Worm (Caenorhabditis elegans) whole organism, early embryonic: ENCODE results near the gene T28A11.3.

Source experiments
- B0310.2 ChIP-seq: sonication (generic microtip); optimal IDR thresholded peaks from 2 replicates; lab custom pipeline; 2016; ENCODE audit warnings: mild to moderate bottlenecking, missing genetic modification characterization, missing compliant biosample characterization
- F13C5.2 ChIP-seq: sonication (generic microtip); optimal IDR thresholded peaks from 2 replicates; lab custom pipeline; 2017; ENCODE audit warnings: mild to moderate bottlenecking, missing genetic modification characterization, inconsistent platforms, missing compliant biosample characterization
- aly-1 ChIP-seq: sonication (generic microtip); optimal IDR thresholded peaks from 2 replicates; lab custom pipeline; 2016; ENCODE audit warnings: missing genetic modification characterization, missing compliant biosample characterization
- ama-1 ChIP-seq: fragments of 150-350 bp; optimal IDR thresholded peaks from 2 replicates; lab custom pipeline; 2014
- ceh-13 ChIP-seq: fragments of 200-800 bp; sonication (Bioruptor generic); optimal IDR thresholded peaks from 2 replicates; lab custom pipeline; 2018; ENCODE audit warnings: mild to moderate bottlenecking, missing genetic modification characterization, missing compliant biosample characterization
- ceh-36 ChIP-seq: sonication (generic microtip); optimal IDR thresholded peaks from 2 replicates; lab custom pipeline; 2016; ENCODE audit warnings: missing genetic modification characterization, inconsistent platforms, missing compliant biosample characterization
- ets-7 ChIP-seq: sonication (generic microtip); optimal IDR thresholded peaks from 2 replicates; lab custom pipeline; 2016; ENCODE audit warnings: missing genotype, missing genetic modification characterization, missing compliant biosample characterization
- flt-1 ChIP-seq: fragments of 200-800 bp; sonication (Bioruptor generic); IDR thresholded peaks from 2 replicates; pipeline ENCODE4 v1.3.6; 2022; ENCODE audit warnings: missing genetic modification characterization, missing compliant biosample characterization
- hmbx-1 ChIP-seq: sonication (generic microtip); optimal IDR thresholded peaks from 2 replicates; lab custom pipeline; 2016; ENCODE audit warnings: mild to moderate bottlenecking, missing genetic modification characterization, missing compliant biosample characterization
- hmg-4 ChIP-seq: fragments of 200-800 bp; sonication (Bioruptor generic); optimal IDR thresholded peaks from 2 replicates; lab custom pipeline; 2018; ENCODE audit warnings: mild to moderate bottlenecking, missing genetic modification characterization, missing compliant biosample characterization
- hnd-1 ChIP-seq: sonication (generic microtip); optimal IDR thresholded peaks from 2 replicates; lab custom pipeline; 2016; ENCODE audit warnings: missing genetic modification characterization, missing compliant biosample characterization
- pes-1 ChIP-seq: fragments of 200-800 bp; sonication (Bioruptor generic); IDR thresholded peaks from 2 replicates; pipeline ENCODE4 v1.3.6; 2022; ENCODE audit warnings: missing genetic modification reagents, missing genetic modification characterization, missing compliant biosample characterization
- scrt-1 ChIP-seq: fragments of 200-800 bp; sonication (Bioruptor generic); IDR thresholded peaks from 2 replicates; pipeline ENCODE4 v1.3.6; 2022; ENCODE audit warnings: missing genetic modification characterization, missing compliant biosample characterization
- sea-1 ChIP-seq: fragments of 200-800 bp; sonication (Bioruptor generic); conservative IDR thresholded peaks from 2 replicates; pipeline ENCODE4 v1.3.6; 2022; ENCODE audit warnings: missing genetic modification characterization, missing compliant biosample characterization
- tbx-11 ChIP-seq: fragments of 200-800 bp; sonication (Bioruptor generic); IDR thresholded peaks from 2 replicates; pipeline ENCODE4 v1.3.6; 2022; ENCODE audit warnings: missing genetic modification characterization, missing compliant biosample characterization
- tbx-37 ChIP-seq: fragments of 200-800 bp; sonication (Bioruptor generic); conservative IDR thresholded peaks from 2 replicates; pipeline ENCODE4 v1.3.6; 2022; ENCODE audit warnings: missing genetic modification reagents, missing genetic modification characterization, missing compliant biosample characterization
- tra-4 ChIP-seq: sonication (generic microtip); optimal IDR thresholded peaks from 2 replicates; lab custom pipeline; 2017; ENCODE audit warnings: missing genetic modification characterization, missing compliant biosample characterization

Gene T28A11.3

ce11 chrV:3315308-3315707 lies 40.2 kb downstream of the T28A11.3 start, which contains the start of gene arrd-19:
Gene arrd-19, minus strand, starts transcription at chrV:3315516.
- TF ChIP-seq pes-1 (GFP tag; lab: Robert Waterston, UW): no peak

DNA sequence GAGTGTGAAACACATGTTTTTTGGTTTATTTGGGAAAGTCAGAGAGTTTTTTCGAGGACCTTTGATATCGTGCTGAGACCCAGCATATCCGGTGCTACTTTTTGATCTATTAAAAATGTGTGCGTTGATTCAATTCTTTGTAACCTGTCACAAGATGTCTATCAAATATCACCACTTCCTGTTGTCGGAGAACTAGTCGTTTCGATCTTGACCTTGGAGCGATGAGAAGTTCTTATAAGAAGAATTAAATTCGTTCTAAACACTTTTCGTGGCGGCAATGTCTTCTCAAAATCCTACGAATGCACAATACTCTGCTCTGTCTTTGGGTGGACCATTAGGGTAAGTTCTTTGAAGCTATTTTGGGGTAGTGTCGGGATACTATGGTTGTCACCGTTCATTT lies 41.0 kb downstream of the T28A11.3 start, which contains the start of gene F35F10.1:
Gene F35F10.1, plus strand, starts transcription at position 200 of the 400 bp plus-strand sequence.
- TF ChIP-seq ceh-13: no peak
- TF ChIP-seq sea-1 (GFP tag; lab: Robert Waterston, UW): no peak
- TF ChIP-seq tra-4 (tag; lab: Kevin White, UChicago): no peak
- TF ChIP-seq flt-1 (GFP tag; lab: Robert Waterston, UW): no peak
- no peak for TF ChIP-seq hnd-1 (tag; lab: Kevin White, UChicago)
- TF ChIP-seq pes-1 (GFP tag; lab: Robert Waterston, UW): no peak

DNA sequence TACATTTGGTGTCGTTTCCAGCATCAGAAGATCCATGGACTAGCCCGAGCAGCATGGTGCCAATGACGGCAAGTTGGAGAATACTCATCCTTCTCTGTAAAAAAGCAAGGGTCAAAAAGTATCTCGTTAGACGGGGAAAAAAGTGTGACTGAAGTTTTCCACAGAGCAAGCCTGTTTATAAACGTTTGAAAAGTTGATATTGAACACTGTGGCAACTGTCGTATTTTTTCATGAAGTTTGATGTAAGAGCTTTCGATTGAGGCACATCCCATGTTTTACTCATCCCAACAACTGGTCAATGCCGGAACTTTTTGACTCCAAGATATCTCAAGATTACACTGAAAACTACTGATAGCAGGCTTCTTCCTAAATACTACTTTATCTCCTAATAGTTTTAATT lies 43.8 kb downstream of the T28A11.3 start, which contains the start of gene F35F10.13:
Gene F35F10.13, minus strand, starts transcription at position 101 of the 400 bp plus-strand sequence.
- TF ChIP-seq ets-7 (tag; lab: Kevin White, UChicago) (no peak), ama-1 (lab: Kevin White, UChicago) (no peak), flt-1 (GFP tag; lab: Robert Waterston, UW) (no peak)

- TF ChIP-seq tbx-11 (no peak), ama-1 (lab: Kevin White, UChicago) (no peak), pes-1 (GFP tag; lab: Robert Waterston, UW) (no peak), tra-4 (tag; lab: Kevin White, UChicago) (no peak), aly-1 (tag; lab: Kevin White, UChicago) (no peak), ceh-36 (tag; lab: Kevin White, UChicago) (no peak), ets-7 (tag; lab: Kevin White, UChicago) (no peak), flt-1 (GFP tag; lab: Robert Waterston, UW) (no peak), hmbx-1 (no peak), tbx-37 (GFP tag; lab: Robert Waterston, UW) (no peak), ceh-13 (no peak), B0310.2 (tag; lab: Kevin White, UChicago) (no peak), hnd-1 (tag; lab: Kevin White, UChicago) (no peak), hmg-4 (GFP tag; lab: Kevin White, UChicago) (no peak), sea-1 (GFP tag; lab: Robert Waterston, UW) (no peak), F13C5.2 (tag; lab: Kevin White, UChicago) (no peak), scrt-1 (GFP tag; lab: Robert Waterston, UW) (no peak)
Measured at ce11 chrV:3320005-3320404, 44.9 kb downstream of the T28A11.3 start, which contains the start of gene F35F10.14. Gene F35F10.14, minus strand, starts transcription at chrV:3320105.

DNA sequence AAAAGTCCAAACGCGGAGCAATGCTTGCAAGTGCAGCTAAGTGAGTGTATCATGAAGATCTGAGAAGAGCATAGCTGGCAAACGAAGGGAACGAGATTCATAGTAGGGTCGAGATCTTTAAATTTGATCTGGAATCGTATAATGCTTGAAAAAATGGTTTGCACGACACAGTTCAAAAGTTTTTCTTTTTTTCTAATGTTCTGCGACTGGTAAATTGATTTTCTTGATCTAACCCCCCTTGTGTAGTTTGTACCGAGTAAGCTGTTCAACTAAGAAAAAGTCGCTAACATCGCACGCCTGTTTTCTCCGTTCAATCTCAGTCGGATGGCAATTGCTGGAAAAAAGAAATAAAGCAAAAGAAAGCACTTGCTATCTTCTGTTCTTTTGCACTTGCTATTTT lies 45.3 kb downstream of the T28A11.3 start, which contains the start of gene C17B7.14:
Gene C17B7.14, minus strand, starts transcription at position 101 of the 400 bp plus-strand sequence.
- no peak for TF ChIP-seq hmg-4 (GFP tag; lab: Kevin White, UChicago)
- TF ChIP-seq scrt-1 (GFP tag; lab: Robert Waterston, UW): no peak
- TF ChIP-seq pes-1 (GFP tag; lab: Robert Waterston, UW): no peak
- no peak for TF ChIP-seq tra-4 (tag; lab: Kevin White, UChicago)
- TF ChIP-seq ceh-36 (tag; lab: Kevin White, UChicago): no peak
- no peak for TF ChIP-seq flt-1 (GFP tag; lab: Robert Waterston, UW)
- TF ChIP-seq aly-1 (tag; lab: Kevin White, UChicago): no peak
- no peak for TF ChIP-seq B0310.2 (tag; lab: Kevin White, UChicago)
- TF ChIP-seq tbx-37 (GFP tag; lab: Robert Waterston, UW): no peak
- no peak for TF ChIP-seq ama-1 (lab: Kevin White, UChicago)
- no peak for TF ChIP-seq ets-7 (tag; lab: Kevin White, UChicago)
- TF ChIP-seq hmbx-1: no peak
- no peak for TF ChIP-seq hnd-1 (tag; lab: Kevin White, UChicago)

- TF ChIP-seq ets-7 (tag; lab: Kevin White, UChicago): no peak
Measured at ce11 chrV:3324178-3324577, 49.0 kb downstream of the T28A11.3 start, which contains the start of gene C17B7.8. Gene C17B7.8, minus strand, starts transcription at chrV:3324278.
